Fruit fly (Drosophila melanogaster) whole organism, embryonic: ENCODE data around the gene SREBP.

Experiments used
- Atf3 ChIP-seq: fragments of 200-800 bp; sonication (Bioruptor generic); optimal IDR thresholded peaks from 3 replicates; lab custom pipeline; 2016; ENCODE audit warnings: missing biosample characterization, missing genetic modification characterization
- B-H1 ChIP-seq: fragments of 200-800 bp; sonication (Bioruptor generic); IDR thresholded peaks from 3 replicates; pipeline ENCODE4 v1.3.6; 2022; ENCODE audit warnings: missing biosample characterization, missing genetic modification characterization
- Bdp1 ChIP-seq: fragments of 200-800 bp; sonication (Bioruptor generic); optimal IDR thresholded peaks from 3 replicates; lab custom pipeline; 2016; ENCODE audit warnings: missing biosample characterization, missing genetic modification characterization
- CG10274 ChIP-seq: fragments of 200-800 bp; sonication (Bioruptor generic); optimal IDR thresholded peaks from 3 replicates; lab custom pipeline; 2017; ENCODE audit warnings: missing biosample characterization, mild to moderate bottlenecking, missing genetic modification characterization
- CG12071 ChIP-seq: fragments of 200-800 bp; sonication (Bioruptor generic); optimal IDR thresholded peaks from 3 replicates; lab custom pipeline; 2018; ENCODE audit warnings: missing biosample characterization, mild to moderate bottlenecking, missing genetic modification characterization
- CG12236 ChIP-seq: fragments of 200-800 bp; sonication (Bioruptor generic); optimal IDR thresholded peaks from 2 replicates; lab custom pipeline; 2016; ENCODE audit warnings: missing biosample characterization, missing genetic modification characterization
- CG13123 ChIP-seq: fragments of 200-800 bp; sonication (Bioruptor generic); optimal IDR thresholded peaks from 2 replicates; lab custom pipeline; 2016; ENCODE audit warnings: missing biosample characterization, missing genetic modification characterization
- CG13624 ChIP-seq: fragments of 200-800 bp; sonication (Bioruptor generic); optimal IDR thresholded peaks from 2 replicates; lab custom pipeline; 2016; ENCODE audit warnings: missing biosample characterization, missing genetic modification characterization
- CG14441 ChIP-seq: fragments of 200-800 bp; sonication (Bioruptor generic); IDR thresholded peaks from 2 replicates; pipeline ENCODE4 v1.3.6; 2022; ENCODE audit warnings: missing biosample characterization, missing genetic modification characterization
- CG14860 ChIP-seq: fragments of 200-800 bp; sonication (Bioruptor generic); IDR thresholded peaks from 3 replicates; pipeline ENCODE4 v1.3.6; 2022; ENCODE audit warnings: missing biosample characterization, missing genetic modification characterization; ENCODE audit not compliant: partially characterized antibody
- CG15479 ChIP-seq: fragments of 200-800 bp; sonication (Bioruptor generic); optimal IDR thresholded peaks from 3 replicates; lab custom pipeline; 2019; ENCODE audit warnings: missing biosample characterization, mild to moderate bottlenecking, missing genetic modification characterization, moderate library complexity
- CG17612 ChIP-seq: fragments of 200-800 bp; sonication (Bioruptor generic); IDR thresholded peaks from 2 replicates; pipeline ENCODE4 v1.3.6; 2022; ENCODE audit warnings: missing biosample characterization, missing genetic modification characterization
- CG17912 ChIP-seq: fragments of 200-800 bp; sonication (Bioruptor generic); optimal IDR thresholded peaks from 2 replicates; lab custom pipeline; 2018; ENCODE audit warnings: missing biosample characterization, mild to moderate bottlenecking, missing genetic modification characterization
- CG18599 ChIP-seq: fragments of 200-800 bp; sonication (Bioruptor generic); optimal IDR thresholded peaks from 3 replicates; lab custom pipeline; 2017; ENCODE audit warnings: missing biosample characterization, missing genetic modification characterization, mild to moderate bottlenecking, moderate library complexity, missing genetic modification reagents
- CG2120 ChIP-seq: fragments of 200-800 bp; sonication (Bioruptor generic); optimal IDR thresholded peaks from 3 replicates; lab custom pipeline; 2016; ENCODE audit warnings: missing biosample characterization, missing genetic modification characterization
- CG31441 ChIP-seq: fragments of 200-800 bp; sonication (Bioruptor generic); IDR thresholded peaks from 2 replicates; pipeline ENCODE4 v1.3.6; 2022; ENCODE audit warnings: missing biosample characterization, missing genetic modification characterization
- CG3163 ChIP-seq: fragments of 200-800 bp; sonication (Bioruptor generic); optimal IDR thresholded peaks from 3 replicates; lab custom pipeline; 2016; ENCODE audit warnings: missing biosample characterization, missing genetic modification characterization
- CG33213 ChIP-seq: fragments of 200-800 bp; sonication (Bioruptor generic); optimal IDR thresholded peaks from 3 replicates; lab custom pipeline; 2016; ENCODE audit warnings: missing biosample characterization, missing genetic modification characterization
- CG34376 ChIP-seq: fragments of 200-800 bp; sonication (Bioruptor generic); optimal IDR thresholded peaks from 2 replicates; lab custom pipeline; 2018; ENCODE audit warnings: missing biosample characterization, mild to moderate bottlenecking, missing genetic modification characterization
- CG4282 ChIP-seq: fragments of 200-800 bp; sonication (Bioruptor generic); optimal IDR thresholded peaks from 2 replicates; lab custom pipeline; 2016; ENCODE audit warnings: missing biosample characterization, missing genetic modification characterization
- CG4820 ChIP-seq: fragments of 200-800 bp; sonication (Bioruptor generic); optimal IDR thresholded peaks from 3 replicates; lab custom pipeline; 2016; ENCODE audit warnings: missing biosample characterization, missing genetic modification characterization
- CG8478 ChIP-seq: fragments of >200 bp; optimal IDR thresholded peaks from 2 replicates; lab custom pipeline; 2018
- CrebB ChIP-seq: fragments of 200-800 bp; sonication (Bioruptor generic); optimal IDR thresholded peaks from 3 replicates; lab custom pipeline; 2018; ENCODE audit warnings: missing biosample characterization, mild to moderate bottlenecking, missing genetic modification characterization
- Dek ChIP-seq: fragments of 200-800 bp; sonication (Bioruptor generic); optimal IDR thresholded peaks from 3 replicates; lab custom pipeline; 2019; ENCODE audit warnings: missing biosample characterization, mild to moderate bottlenecking, missing genetic modification characterization, moderate library complexity
- Drgx ChIP-seq: fragments of 200-800 bp; sonication (Bioruptor generic); IDR thresholded peaks from 2 replicates; pipeline ENCODE4 v1.3.6; 2022; ENCODE audit warnings: missing biosample characterization, missing genetic modification characterization
- HHEX ChIP-seq: fragments of 200-800 bp; sonication (Bioruptor generic); optimal IDR thresholded peaks from 3 replicates; lab custom pipeline; 2017; ENCODE audit warnings: missing biosample characterization, mild to moderate bottlenecking, missing genetic modification characterization, missing genetic modification reagents
- HLH4C ChIP-seq: fragments of 200-800 bp; sonication (Bioruptor generic); IDR thresholded peaks from 3 replicates; pipeline ENCODE4 v1.3.6; 2022; ENCODE audit warnings: missing biosample characterization, missing genetic modification characterization; ENCODE audit not compliant: partially characterized antibody
- Hr3 ChIP-seq: fragments of 200-800 bp; sonication (Bioruptor generic); optimal IDR thresholded peaks from 3 replicates; lab custom pipeline; 2016; ENCODE audit warnings: missing biosample characterization, missing genetic modification characterization
- Hr39 ChIP-seq: fragments of >200 bp; optimal IDR thresholded peaks from 2 replicates; lab custom pipeline; 2017
- NC2α ChIP-seq: fragments of 200-800 bp; sonication (Bioruptor generic); optimal IDR thresholded peaks from 2 replicates; lab custom pipeline; 2016; ENCODE audit warnings: missing biosample characterization, missing genetic modification characterization
- Nf-YC ChIP-seq: fragments of 200-800 bp; optimal IDR thresholded peaks from 3 replicates; lab custom pipeline; 2019; ENCODE audit warnings: missing biosample characterization, mild to moderate bottlenecking, missing genetic modification characterization, moderate library complexity
- Opbp ChIP-seq: fragments of 200-800 bp; sonication (Bioruptor generic); IDR thresholded peaks from 3 replicates; pipeline ENCODE4 v1.3.6; 2022; ENCODE audit warnings: missing biosample characterization, missing genetic modification characterization; ENCODE audit not compliant: partially characterized antibody
- Side ChIP-seq: fragments of 200-800 bp; sonication (Bioruptor generic); optimal IDR thresholded peaks from 2 replicates; lab custom pipeline; 2016; ENCODE audit warnings: missing biosample characterization, missing genetic modification characterization
- Six4 ChIP-seq: fragments of 200-800 bp; sonication (Bioruptor generic); optimal IDR thresholded peaks from 2 replicates; lab custom pipeline; 2016; ENCODE audit warnings: missing biosample characterization, missing genetic modification characterization
- Stat92E ChIP-seq, 3 experiments: fragments of >200 bp in 2 of 3; fragments of 200-800 bp in 1 of 3; sonication (Bioruptor generic) in 1 of 3; optimal IDR thresholded peaks; 2 replicates each; lab custom pipeline; 2017 to 2019; ENCODE audit warnings: missing biosample characterization in 3 of 3, missing genetic modification characterization in 3 of 3, mild to moderate bottlenecking in 1 of 3, moderate library complexity in 1 of 3
- Vsx1 ChIP-seq: fragments of 200-800 bp; sonication (Bioruptor generic); optimal IDR thresholded peaks from 2 replicates; lab custom pipeline; 2017; ENCODE audit warnings: missing biosample characterization, mild to moderate bottlenecking, missing genetic modification characterization, missing genetic modification reagents
- croc ChIP-seq: fragments of 200-800 bp; sonication (Bioruptor generic); conservative IDR thresholded peaks from 3 replicates; pipeline ENCODE4 v1.3.6; 2022; ENCODE audit warnings: missing biosample characterization, missing genetic modification characterization
- da ChIP-seq: fragments of 200-800 bp; sonication (Bioruptor generic); optimal IDR thresholded peaks from 2 replicates; lab custom pipeline; 2016; ENCODE audit warnings: missing biosample characterization, missing genetic modification characterization
- fd102C ChIP-seq: fragments of 200-800 bp; sonication (Bioruptor generic); optimal IDR thresholded peaks from 2 replicates; lab custom pipeline; 2018; ENCODE audit warnings: missing biosample characterization, mild to moderate bottlenecking, missing genetic modification characterization, moderate library complexity
- kah ChIP-seq: fragments of 200-800 bp; sonication (Bioruptor generic); optimal IDR thresholded peaks from 2 replicates; lab custom pipeline; 2018; ENCODE audit warnings: missing biosample characterization, mild to moderate bottlenecking, missing genetic modification characterization
- kay ChIP-seq: fragments of 200-800 bp; sonication (Bioruptor generic); optimal IDR thresholded peaks from 2 replicates; lab custom pipeline; 2016; ENCODE audit warnings: missing biosample characterization, missing genetic modification characterization
- lab ChIP-seq: fragments of 200-800 bp; sonication (Bioruptor generic); optimal IDR thresholded peaks from 3 replicates; lab custom pipeline; 2017; ENCODE audit warnings: missing biosample characterization, missing genetic modification characterization, mild to moderate bottlenecking, moderate library complexity, missing genetic modification reagents
- repo ChIP-seq: fragments of 200-800 bp; sonication (Bioruptor generic); optimal IDR thresholded peaks from 2 replicates; lab custom pipeline; 2016; ENCODE audit warnings: missing biosample characterization, missing genetic modification characterization
- sens ChIP-seq: fragments of 200-800 bp; sonication (Bioruptor generic); peaks from one replicate; lab custom pipeline; 2016; ENCODE audit warnings: missing biosample characterization, missing genetic modification characterization
- sisA ChIP-seq: fragments of 200-800 bp; sonication (Bioruptor generic); IDR thresholded peaks from 2 replicates; pipeline ENCODE4 v1.3.6; 2022; ENCODE audit warnings: missing biosample characterization, missing genetic modification characterization
- so ChIP-seq: fragments of 200-800 bp; sonication (Bioruptor generic); IDR thresholded peaks from 3 replicates; pipeline ENCODE4 v1.3.6; 2022; ENCODE audit warnings: missing biosample characterization, missing genetic modification characterization
- sob ChIP-seq: fragments of 200-800 bp; sonication (Bioruptor generic); IDR thresholded peaks from 2 replicates; pipeline ENCODE4 v1.3.6; 2022; ENCODE audit warnings: missing biosample characterization, missing genetic modification characterization
- sqz ChIP-seq: fragments of 200-800 bp; sonication (Bioruptor generic); optimal IDR thresholded peaks from 3 replicates; lab custom pipeline; 2018; ENCODE audit warnings: missing biosample characterization, mild to moderate bottlenecking, missing genetic modification characterization
- tap ChIP-seq: fragments of 200-800 bp; optimal IDR thresholded peaks from 3 replicates; lab custom pipeline; 2019; ENCODE audit warnings: missing biosample characterization, mild to moderate bottlenecking, missing genetic modification characterization, moderate library complexity
- tio ChIP-seq: fragments of 200-800 bp; sonication (Bioruptor generic); optimal IDR thresholded peaks from 2 replicates; lab custom pipeline; 2017; ENCODE audit warnings: missing biosample characterization, missing genetic modification characterization, inconsistent platforms
- tna ChIP-seq: fragments of 200-800 bp; sonication (Bioruptor generic); IDR thresholded peaks from 2 replicates; pipeline ENCODE4 v1.3.6; 2022; ENCODE audit warnings: missing biosample characterization, missing genetic modification characterization; ENCODE audit not compliant: partially characterized antibody
- usp ChIP-seq: fragments of >200 bp; optimal IDR thresholded peaks from 2 replicates; lab custom pipeline; 2017; ENCODE audit warnings: missing biosample characterization, missing genetic modification characterization

SREBP gene

dm6 chr3L:19793438-19793998 is at the start of gene SREBP, which contains the start of the genes CG42637 and Gyc76C (continued):
- TF ChIP-seq Bdp1 (GFP tag; lab: Kevin White, UChicago): peak; percentile 1
- peak; percentile 69 for TF ChIP-seq Opbp (GFP tag; lab: Robert Waterston, UW)
- peak; percentile 6 for TF ChIP-seq CG12071
- TF ChIP-seq CG12236 (GFP tag; lab: Kevin White, UChicago): no peak
- no peak for TF ChIP-seq CG17612 (GFP tag; lab: Robert Waterston, UW)
- no peak for TF ChIP-seq kay (GFP tag; lab: Kevin White, UChicago)
- TF ChIP-seq Drgx (GFP tag; lab: Robert Waterston, UW): peak; percentile 9; the same call in 1 of the 2 replicates
- TF ChIP-seq tap: no peak
- no peak for TF ChIP-seq tio (GFP tag; lab: Kevin White, UChicago)
- TF ChIP-seq HHEX (GFP tag; lab: Kevin White, UChicago): no peak
- TF ChIP-seq Atf3 (GFP tag; lab: Kevin White, UChicago): no peak
- no peak for TF ChIP-seq Vsx1 (GFP tag; lab: Kevin White, UChicago)
- no peak for TF ChIP-seq CG4282
- no peak for TF ChIP-seq sisA
- TF ChIP-seq NC2α (GFP tag; lab: Kevin White, UChicago): no peak
- TF ChIP-seq CG15479 (GFP tag; lab: Kevin White, UChicago): no peak
- TF ChIP-seq Six4: no peak
- TF ChIP-seq CG8478: no peak
- no peak for TF ChIP-seq CG17912 (GFP tag; lab: Kevin White, UChicago)
- no peak for TF ChIP-seq CG13123 (GFP tag; lab: Kevin White, UChicago)
- TF ChIP-seq CG13624 (GFP tag; lab: Kevin White, UChicago): no peak
- no peak for TF ChIP-seq CG2120 (GFP tag; lab: Kevin White, UChicago)
- no peak for TF ChIP-seq CG18599
- TF ChIP-seq Nf-YC (tag; lab: Kevin White, UChicago): peak; percentile 93
- no peak; the same call in 2 of the 3 replicates for TF ChIP-seq so
- no peak for TF ChIP-seq CG10274 (GFP tag; lab: Kevin White, UChicago)
- TF ChIP-seq croc (GFP tag; lab: Robert Waterston, UW): no peak
- no peak for TF ChIP-seq fd102C (GFP tag; lab: Kevin White, UChicago)
- TF ChIP-seq tna: no peak
- no peak for TF ChIP-seq sqz (GFP tag; lab: Kevin White, UChicago)
- TF ChIP-seq CG33213 (GFP tag; lab: Kevin White, UChicago): peak; percentile 82
- TF ChIP-seq kah (GFP tag; lab: Kevin White, UChicago): no peak
- peak; percentile 40 for TF ChIP-seq lab (GFP tag; lab: Kevin White, UChicago)
- TF ChIP-seq repo (GFP tag; lab: Kevin White, UChicago): peak; percentile 12
- TF ChIP-seq Stat92E (GFP tag; optimal IDR thresholded peaks at IDR 0.05; lab: Kevin White, UChicago): peak in 1 of 3 experiments; percentile 65
- peak; percentile 6 for TF ChIP-seq Side (GFP tag; lab: Kevin White, UChicago)
- TF ChIP-seq CG14441: no peak
- no peak for TF ChIP-seq B-H1 (GFP tag; lab: Robert Waterston, UW)
- no peak for TF ChIP-seq Hr3 (GFP tag; lab: Kevin White, UChicago)
- 0 out of 3 replicates have a peak, but pooled peaks have one; percentile 45 for TF ChIP-seq HLH4C (GFP tag; lab: Robert Waterston, UW)
- no peak for TF ChIP-seq CG4820
- TF ChIP-seq CG31441 (GFP tag; lab: Robert Waterston, UW): no peak
- peak; percentile 60 for TF ChIP-seq CrebB
- peak; percentile 30 for TF ChIP-seq Dek (tag; lab: Kevin White, UChicago)
- TF ChIP-seq CG34376 (GFP tag; lab: Kevin White, UChicago): peak; percentile 19
- TF ChIP-seq Hr39: no peak
- TF ChIP-seq sens (GFP tag; lab: Kevin White, UChicago): no peak
- peak; percentile 100 for TF ChIP-seq CG3163
- TF ChIP-seq CG14860 (GFP tag; lab: Robert Waterston, UW): no peak
- TF ChIP-seq usp (GFP tag; lab: Kevin White, UChicago): no peak
- no peak for TF ChIP-seq da
- TF ChIP-seq sob (GFP tag; lab: Robert Waterston, UW): no peak; the same call in 1 of the 2 replicates
